5 worm cellular contexts compared by ENCODE assay signal in the genomic region with DNA sequence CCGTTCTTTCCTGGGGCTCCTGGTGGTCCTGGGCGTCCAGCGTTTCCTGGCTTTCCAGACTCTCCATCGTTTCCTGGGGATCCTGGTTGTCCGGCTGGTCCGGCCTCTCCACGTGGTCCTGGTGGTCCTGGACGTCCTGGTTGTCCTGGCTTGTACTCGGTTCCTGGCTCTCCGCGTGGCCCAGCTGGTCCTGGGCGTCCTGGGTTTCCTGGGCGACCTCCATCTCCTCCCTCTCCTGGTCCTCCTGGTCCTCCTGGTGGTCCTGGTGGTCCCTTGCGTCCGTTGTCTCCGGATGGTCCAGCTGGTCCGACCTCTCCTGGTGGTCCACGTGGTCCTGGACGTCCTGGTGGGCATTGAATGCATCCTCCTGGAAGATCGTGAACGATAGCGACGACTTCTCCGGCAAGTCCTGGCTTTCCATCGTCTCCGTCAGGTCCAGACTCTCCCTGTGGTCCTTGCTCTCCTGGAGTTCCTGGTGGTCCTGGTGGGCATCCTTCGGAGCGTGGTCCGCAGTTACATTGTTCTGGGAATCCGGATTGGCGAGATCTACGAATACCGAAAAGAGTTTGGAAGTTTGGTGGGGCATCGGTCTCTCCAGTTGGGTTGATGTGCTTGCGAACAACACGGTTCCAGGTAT.
A peak's percentile ranks its signal among the peaks of the same experiment; 100 is the strongest.
TF ChIP-seq lines count a peak whose summit lies in the region.

No protein-coding gene starts in this region.

TF ChIP-seq in whole organism, L4 larva, 104 proteins besides CTCF, POLR2A, EP300 and RAD21 (continues in another document):
- TF ChIP-seq mxl-2 (GFP tag; conservative IDR thresholded peaks at IDR 0.05; lab: Robert Waterston, UW), result no peak
- TF ChIP-seq daf-12 (tag; optimal IDR thresholded peaks at IDR 0.05; lab: Kevin White, UChicago), result no peak
- TF ChIP-seq daf-8 (GFP tag; IDR thresholded peaks at IDR 0.05; lab: Robert Waterston, UW), result no peak
- TF ChIP-seq mxl-3 (GFP tag; optimal IDR thresholded peaks at IDR 0.05; lab: Kevin White, UChicago), result peak; percentile 43
- TF ChIP-seq nhr-41 (GFP tag; IDR thresholded peaks at IDR 0.05; lab: Robert Waterston, UW), result no peak
- no peak for TF ChIP-seq F37D6.2 (tag; optimal IDR thresholded peaks at IDR 0.05; lab: Kevin White, UChicago)
- no peak for TF ChIP-seq ama-1 (optimal IDR thresholded peaks at IDR 0.05; lab: Kevin White, UChicago)
- no peak for TF ChIP-seq hlh-30 (tag; optimal IDR thresholded peaks at IDR 0.05; lab: Kevin White, UChicago; ENCODE audit: insufficient read depth)
- no peak for TF ChIP-seq F49E8.2 (tag; optimal IDR thresholded peaks at IDR 0.05; lab: Kevin White, UChicago; ENCODE audit: borderline replicate concordance)
- no peak for TF ChIP-seq ceh-20 (GFP tag; IDR thresholded peaks at IDR 0.05; lab: Robert Waterston, UW)
- TF ChIP-seq spr-3 (GFP tag; optimal IDR thresholded peaks at IDR 0.05; lab: Kevin White, UChicago), result peak; percentile 1
- TF ChIP-seq php-3 (GFP tag; IDR thresholded peaks at IDR 0.05; lab: Robert Waterston, UW), result no peak
- TF ChIP-seq fos-1 (tag; optimal IDR thresholded peaks at IDR 0.05; lab: Kevin White, UChicago), result no peak
- no peak for TF ChIP-seq nhr-102 (tag; optimal IDR thresholded peaks at IDR 0.05; lab: Kevin White, UChicago)
- peak; percentile 28; the same call in 1 of the 2 replicates for TF ChIP-seq lin-38 (GFP tag; IDR thresholded peaks at IDR 0.05; lab: Robert Waterston, UW)
- no peak for TF ChIP-seq snpc-1.2 (GFP tag; IDR thresholded peaks at IDR 0.05; lab: Robert Waterston, UW)
- TF ChIP-seq mdl-1 (tag; optimal IDR thresholded peaks at IDR 0.05; lab: Kevin White, UChicago), result no peak

TF ChIP-seq in whole organism, early embryonic, 17 proteins besides CTCF, POLR2A, EP300 and RAD21:
- 0 out of 2 replicates have a peak, but pooled peaks have one; percentile 23 for TF ChIP-seq tbx-11 (GFP tag; IDR thresholded peaks at IDR 0.05; lab: Robert Waterston, UW)
- no peak for TF ChIP-seq hnd-1 (tag; optimal IDR thresholded peaks at IDR 0.05; lab: Kevin White, UChicago)
- peak; percentile 9 for TF ChIP-seq hmg-4 (GFP tag; optimal IDR thresholded peaks at IDR 0.05; lab: Kevin White, UChicago)
TF ChIP-seq in whole organism, early embryonic: peak in this region for 2.

TF ChIP-seq in whole organism, late embryonic, 69 proteins besides CTCF, POLR2A, EP300 and RAD21:
- TF ChIP-seq mec-3 (tag; optimal IDR thresholded peaks at IDR 0.05; lab: Kevin White, UChicago; ENCODE audit: borderline replicate concordance) (peak; percentile 64), hlh-13 (GFP tag; optimal IDR thresholded peaks at IDR 0.05; lab: Kevin White, UChicago) (no peak), ceh-34 (tag; optimal IDR thresholded peaks at IDR 0.05; lab: Kevin White, UChicago) (peak; percentile 17), C08G9.2 (tag; optimal IDR thresholded peaks at IDR 0.05; lab: Kevin White, UChicago) (peak; percentile 1)
TF ChIP-seq in whole organism, late embryonic: peak in this region for 3.

TF ChIP-seq in whole organism, midembryonic, 9 proteins besides CTCF, POLR2A, EP300 and RAD21:
- TF ChIP-seq med-1 (GFP tag; optimal IDR thresholded peaks at IDR 0.05; lab: Kevin White, UChicago; ENCODE audit: insufficient read depth), result no peak
- 0 out of 2 replicates have a peak, but pooled peaks have one; percentile 17 for TF ChIP-seq tab-1 (GFP tag; IDR thresholded peaks at IDR 0.05; lab: Robert Waterston, UW)

TF ChIP-seq in whole organism, young adult, 124 proteins besides CTCF, POLR2A, EP300 and RAD21:
- TF ChIP-seq ztf-25 (GFP tag; IDR thresholded peaks at IDR 0.05; lab: Robert Waterston, UW) (no peak), let-526 (GFP tag; IDR thresholded peaks at IDR 0.05; lab: Robert Waterston, UW) (no peak), aptf-3 (GFP tag; IDR thresholded peaks at IDR 0.05; lab: Robert Waterston, UW) (no peak), atf-7 (tag; optimal IDR thresholded peaks at IDR 0.05; lab: Kevin White, UChicago) (no peak), hmg-1.2 (GFP tag; IDR thresholded peaks at IDR 0.05; lab: Robert Waterston, UW) (no peak), snpc-1.3 (tag; optimal IDR thresholded peaks at IDR 0.05; lab: Kevin White, UChicago; ENCODE audit: insufficient read depth) (no peak), nhr-179 (tag; optimal IDR thresholded peaks at IDR 0.05; lab: Kevin White, UChicago) (no peak), him-1 (tag; optimal IDR thresholded peaks at IDR 0.05; lab: Kevin White, UChicago) (no peak), cebp-1 (GFP tag; IDR thresholded peaks at IDR 0.05; lab: Robert Waterston, UW) (no peak), cebp-1 (tag; optimal IDR thresholded peaks at IDR 0.05; lab: Kevin White, UChicago) (no peak), hsf-1 (GFP tag; IDR thresholded peaks at IDR 0.05; lab: Robert Waterston, UW) (0 out of 2 replicates have a peak, but pooled peaks have one; percentile 20), B0019.2 (GFP tag; conservative IDR thresholded peaks at IDR 0.05; lab: Robert Waterston, UW) (no peak), ztf-18 (tag; optimal IDR thresholded peaks at IDR 0.05; lab: Kevin White, UChicago) (no peak), B0336.3 (GFP tag; IDR thresholded peaks at IDR 0.05; lab: Robert Waterston, UW) (peak; percentile 65; the same call in 1 of the 2 replicates), Y56A3A.18 (GFP tag; IDR thresholded peaks at IDR 0.05; lab: Robert Waterston, UW) (peak; percentile 10; the same call in 1 of the 2 replicates), die-1 (tag; optimal IDR thresholded peaks at IDR 0.05; lab: Kevin White, UChicago) (peak; percentile 4), F10E7.11 (tag; optimal IDR thresholded peaks at IDR 0.05; lab: Kevin White, UChicago) (no peak), pha-4 (tag; optimal IDR thresholded peaks at IDR 0.05; lab: Kevin White, UChicago) (no peak), nhr-120 (GFP tag; IDR thresholded peaks at IDR 0.05; lab: Robert Waterston, UW) (no peak), hmg-20 (GFP tag; IDR thresholded peaks at IDR 0.05; lab: Robert Waterston, UW) (no peak), tbx-9 (tag; optimal IDR thresholded peaks at IDR 0.05; lab: Kevin White, UChicago; ENCODE audit: borderline replicate concordance) (no peak), madf-3 (GFP tag; IDR thresholded peaks at IDR 0.05; lab: Robert Waterston, UW) (no peak), ztf-26 (tag; optimal IDR thresholded peaks at IDR 0.05; lab: Kevin White, UChicago) (peak; percentile 94), unc-130 (GFP tag; optimal IDR thresholded peaks at IDR 0.05; lab: Kevin White, UChicago) (no peak), hrde-1 (tag; optimal IDR thresholded peaks at IDR 0.05; lab: Kevin White, UChicago; ENCODE audit: borderline replicate concordance) (no peak), nhr-27 (tag; optimal IDR thresholded peaks at IDR 0.05; lab: Kevin White, UChicago) (no peak), lin-40 (tag; optimal IDR thresholded peaks at IDR 0.05; lab: Kevin White, UChicago) (peak; percentile 70), rec-8 (tag; optimal IDR thresholded peaks at IDR 0.05; lab: Kevin White, UChicago) (no peak), F49E8.2 (tag; optimal IDR thresholded peaks at IDR 0.05; lab: Kevin White, UChicago; ENCODE audit: insufficient read depth) (no peak), ztf-6 (GFP tag; IDR thresholded peaks at IDR 0.05; lab: Robert Waterston, UW) (no peak), lin-26 (GFP tag; IDR thresholded peaks at IDR 0.05; lab: Robert Waterston, UW) (peak; percentile 77), ztf-28 (GFP tag; IDR thresholded peaks at IDR 0.05; lab: Robert Waterston, UW) (no peak), mcd-1 (GFP tag; IDR thresholded peaks at IDR 0.05; lab: Robert Waterston, UW) (peak; percentile 47), ceh-100 (GFP tag; IDR thresholded peaks at IDR 0.05; lab: Robert Waterston, UW) (no peak), lsy-27 (tag; optimal IDR thresholded peaks at IDR 0.05; lab: Kevin White, UChicago; ENCODE audit: borderline replicate concordance, insufficient read depth) (no peak), repo-1 (tag; optimal IDR thresholded peaks at IDR 0.05; lab: Kevin White, UChicago) (peak; percentile 65), lin-54 (GFP tag; optimal IDR thresholded peaks at IDR 0.05; lab: Kevin White, UChicago) (peak; percentile 20), tlf-1 (GFP tag; optimal IDR thresholded peaks at IDR 0.05; lab: Kevin White, UChicago) (no peak), tbp1 (GFP tag; optimal IDR thresholded peaks at IDR 0.05; lab: Kevin White, UChicago) (no peak), egrh-3 (GFP tag; IDR thresholded peaks at IDR 0.05; lab: Robert Waterston, UW) (peak; percentile 95), zfh-2 (GFP tag; conservative IDR thresholded peaks at IDR 0.05; lab: Robert Waterston, UW) (peak; percentile 95), Y53G8AR.9 (GFP tag; conservative IDR thresholded peaks at IDR 0.05; lab: Robert Waterston, UW) (peak; percentile 32; the same call in 1 of the 2 replicates), pbrm-1 (GFP tag; IDR thresholded peaks at IDR 0.05; lab: Robert Waterston, UW) (no peak), B0035.1 (tag; optimal IDR thresholded peaks at IDR 0.05; lab: Kevin White, UChicago) (no peak), dox-1 (GFP tag; IDR thresholded peaks at IDR 0.05; lab: Robert Waterston, UW) (no peak), K11D2.4 (GFP tag; IDR thresholded peaks at IDR 0.05; lab: Robert Waterston, UW) (0 out of 2 replicates have a peak, but pooled peaks have one; percentile 15), mel-28 (tag; optimal IDR thresholded peaks at IDR 0.05; lab: Kevin White, UChicago; ENCODE audit: borderline replicate concordance) (no peak), dpl-1 (GFP tag; optimal IDR thresholded peaks at IDR 0.05; lab: Kevin White, UChicago) (no peak), let-607 (tag; optimal IDR thresholded peaks at IDR 0.05; lab: Kevin White, UChicago) (no peak), ZK185.1 (tag; optimal IDR thresholded peaks at IDR 0.05; lab: Kevin White, UChicago; ENCODE audit: poor library complexity, severe bottlenecking) (no peak), ceh-40 (GFP tag; IDR thresholded peaks at IDR 0.05; lab: Robert Waterston, UW) (no peak), rpc-1 (optimal IDR thresholded peaks at IDR 0.05; lab: Kevin White, UChicago) (no peak), rpc-1 (tag; optimal IDR thresholded peaks at IDR 0.05; lab: Kevin White, UChicago) (no peak), F22D6.2 (tag; optimal IDR thresholded peaks at IDR 0.05; lab: Kevin White, UChicago) (peak; percentile 47), dpff-1 (tag; optimal IDR thresholded peaks at IDR 0.05; lab: Kevin White, UChicago) (no peak)
TF ChIP-seq in whole organism, young adult: peak in this region for 15.
